Worm (Caenorhabditis elegans) whole organism, L4 larva: ENCODE measurements around the gene F23F1.6.

Experiments used
- D1046.2 ChIP-seq: fragments of 200-800 bp; sonication (Bioruptor generic); IDR thresholded peaks from 2 replicates; pipeline ENCODE4 v1.3.6; 2022; ENCODE audit warnings: missing genetic modification characterization, missing compliant biosample characterization
- F10B5.3 ChIP-seq: sonication (generic microtip); optimal IDR thresholded peaks from 2 replicates; lab custom pipeline; 2016; ENCODE audit warnings: mild to moderate bottlenecking, missing genetic modification characterization, missing compliant biosample characterization
- F26F4.8 ChIP-seq: fragments of 200-800 bp; sonication (Bioruptor generic); conservative IDR thresholded peaks from 2 replicates; pipeline ENCODE4 v1.3.6; 2022; ENCODE audit warnings: missing genetic modification characterization, missing compliant biosample characterization
- F49E8.2 ChIP-seq: sonication (generic microtip); optimal IDR thresholded peaks from 2 replicates; lab custom pipeline; 2016; ENCODE audit warnings: missing compliant biosample characterization, mild to moderate bottlenecking, missing genetic modification characterization, borderline replicate concordance
- T20F7.1 ChIP-seq: fragments of 200-800 bp; sonication (Bioruptor generic); optimal IDR thresholded peaks from 2 replicates; lab custom pipeline; 2018; ENCODE audit warnings: mild to moderate bottlenecking, missing genetic modification characterization, missing compliant biosample characterization
- aly-2 ChIP-seq: sonication (generic microtip); optimal IDR thresholded peaks from 2 replicates; lab custom pipeline; 2018; ENCODE audit warnings: missing biosample characterization, missing genetic modification characterization
- ceh-44 ChIP-seq: fragments of 200-800 bp; sonication (Bioruptor generic); IDR thresholded peaks from 2 replicates; pipeline ENCODE4 v1.3.6; 2022; ENCODE audit warnings: missing genetic modification reagents, missing genetic modification characterization, missing compliant biosample characterization
- cey-2 ChIP-seq: sonication (generic microtip); optimal IDR thresholded peaks from 3 replicates; lab custom pipeline; 2017; ENCODE audit warnings: missing genetic modification characterization, mild to moderate bottlenecking, missing compliant biosample characterization, antibody characterized with exemption, borderline replicate concordance; ENCODE audit not compliant: insufficient read depth
- daf-19 ChIP-seq: fragments of 200-800 bp; sonication (Bioruptor generic); conservative IDR thresholded peaks from 2 replicates; pipeline ENCODE4 v1.3.6; 2022; ENCODE audit warnings: missing genetic modification characterization, missing compliant biosample characterization
- daf-8 ChIP-seq: fragments of 200-800 bp; sonication (Bioruptor generic); IDR thresholded peaks from 2 replicates; pipeline ENCODE4 v1.3.6; 2022; ENCODE audit warnings: missing genetic modification characterization, missing compliant biosample characterization
- dpl-1 ChIP-seq: fragments of 150-350 bp; optimal IDR thresholded peaks from 2 replicates; lab custom pipeline; 2014; ENCODE audit warnings: missing biosample characterization, missing genetic modification reagents, missing genetic modification characterization
- dve-1 ChIP-seq: sonication (generic microtip); optimal IDR thresholded peaks from 2 replicates; lab custom pipeline; 2017; ENCODE audit warnings: antibody characterized with exemption, mild to moderate bottlenecking, missing genetic modification characterization, missing compliant biosample characterization; ENCODE audit not compliant: insufficient read depth
- egl-43 ChIP-seq: fragments of 200-800 bp; sonication (Bioruptor generic); IDR thresholded peaks from 2 replicates; pipeline ENCODE4 v1.3.6; 2022; ENCODE audit warnings: missing genetic modification reagents, missing genetic modification characterization, missing compliant biosample characterization
- fkh-10 ChIP-seq: fragments of 150-350 bp; optimal IDR thresholded peaks from 2 replicates; lab custom pipeline; 2014; ENCODE audit warnings: missing biosample characterization, missing genetic modification reagents, missing genetic modification characterization
- hif-1 ChIP-seq, 2 experiments: sonication (generic microtip); optimal IDR thresholded peaks; 2 replicates each; lab custom pipeline; 2016 to 2017; ENCODE audit warnings: missing compliant biosample characterization in 2 of 2, missing genetic modification characterization in 2 of 2, missing genetic modification reagents in 2 of 2, missing genotype in 2 of 2, mild to moderate bottlenecking in 1 of 2
- hmg-1.1 ChIP-seq: fragments of 200-800 bp; sonication (Bioruptor generic); IDR thresholded peaks from 2 replicates; pipeline ENCODE4 v1.3.6; 2022; ENCODE audit warnings: missing genetic modification reagents, missing genetic modification characterization, missing compliant biosample characterization
- jun-1 ChIP-seq: fragments of 150-350 bp; optimal IDR thresholded peaks from 2 replicates; lab custom pipeline; 2014; ENCODE audit warnings: missing biosample characterization, missing genetic modification reagents, missing genetic modification characterization
- lim-7 ChIP-seq: fragments of 200-800 bp; sonication (Bioruptor generic); IDR thresholded peaks from 2 replicates; pipeline ENCODE4 v1.3.6; 2022; ENCODE audit warnings: missing genetic modification characterization, missing compliant biosample characterization
- lin-13 ChIP-seq: fragments of 150-350 bp; optimal IDR thresholded peaks from 2 replicates; lab custom pipeline; 2014; ENCODE audit warnings: missing biosample characterization, missing genetic modification reagents, missing genetic modification characterization
- lin-29 ChIP-seq: fragments of 200-800 bp; sonication (Bioruptor generic); IDR thresholded peaks from 2 replicates; pipeline ENCODE4 v1.3.6; 2022; ENCODE audit warnings: missing genetic modification reagents, missing genetic modification characterization, missing compliant biosample characterization
- madf-5 ChIP-seq, 2 experiments: fragments of 200-800 bp; sonication (Bioruptor generic); IDR thresholded peaks; 2 replicates each; pipeline ENCODE4 v1.3.6; 2022; ENCODE audit warnings: missing compliant biosample characterization in 2 of 2, missing genetic modification characterization in 2 of 2
- madf-9 ChIP-seq: fragments of 200-800 bp; sonication (Bioruptor generic); conservative IDR thresholded peaks from 2 replicates; pipeline ENCODE4 v1.3.6; 2022; ENCODE audit warnings: missing genetic modification reagents, missing genetic modification characterization, missing compliant biosample characterization
- mes-2 ChIP-seq: sonication (generic microtip); optimal IDR thresholded peaks from 2 replicates; lab custom pipeline; 2016; ENCODE audit warnings: missing genotype, mild to moderate bottlenecking, missing genetic modification characterization, missing compliant biosample characterization; ENCODE audit not compliant: poor library complexity, severe bottlenecking
- mxl-2 ChIP-seq: fragments of 200-800 bp; sonication (Bioruptor generic); conservative IDR thresholded peaks from 2 replicates; pipeline ENCODE4 v1.3.6; 2022; ENCODE audit warnings: missing genetic modification reagents, missing genetic modification characterization, missing compliant biosample characterization
- nhr-102 ChIP-seq: sonication (generic microtip); optimal IDR thresholded peaks from 2 replicates; lab custom pipeline; 2016; ENCODE audit warnings: mild to moderate bottlenecking, missing genetic modification characterization, moderate library complexity, missing compliant biosample characterization
- nhr-237 ChIP-seq: sonication (generic microtip); optimal IDR thresholded peaks from 2 replicates; lab custom pipeline; 2017; ENCODE audit warnings: missing biosample characterization, missing genetic modification characterization
- nhr-25 ChIP-seq: sonication (generic microtip); optimal IDR thresholded peaks from 2 replicates; lab custom pipeline; 2017; ENCODE audit warnings: missing genetic modification characterization, mild to moderate bottlenecking, missing compliant biosample characterization, antibody characterized with exemption, moderate library complexity, borderline replicate concordance; ENCODE audit not compliant: insufficient read depth
- nhr-41 ChIP-seq: fragments of 200-800 bp; sonication (Bioruptor generic); IDR thresholded peaks from 2 replicates; pipeline ENCODE4 v1.3.6; 2022; ENCODE audit warnings: missing genetic modification reagents, missing genetic modification characterization, missing compliant biosample characterization
- nhr-48 ChIP-seq: sonication (generic microtip); optimal IDR thresholded peaks from 2 replicates; lab custom pipeline; 2016; ENCODE audit warnings: mild to moderate bottlenecking, missing genetic modification characterization, missing compliant biosample characterization
- nhr-6 ChIP-seq: fragments of 150-350 bp; optimal IDR thresholded peaks from 2 replicates; lab custom pipeline; 2014; ENCODE audit warnings: missing biosample characterization, missing genetic modification characterization
- rbr-2 ChIP-seq: sonication (generic microtip); optimal IDR thresholded peaks from 2 replicates; lab custom pipeline; 2016; ENCODE audit warnings: missing genotype, missing genetic modification characterization, missing compliant biosample characterization
- sdz-12 ChIP-seq: fragments of 200-800 bp; sonication (Bioruptor generic); optimal IDR thresholded peaks from 2 replicates; lab custom pipeline; 2018; ENCODE audit warnings: mild to moderate bottlenecking, missing genetic modification characterization, missing compliant biosample characterization
- set-16 ChIP-seq: fragments of 200-800 bp; sonication (Bioruptor generic); IDR thresholded peaks from 2 replicates; pipeline ENCODE4 v1.3.6; 2022; ENCODE audit warnings: missing genetic modification reagents, missing genetic modification characterization, missing compliant biosample characterization
- skn-1 ChIP-seq: fragments of 150-350 bp; optimal IDR thresholded peaks from 2 replicates; lab custom pipeline; 2014; ENCODE audit warnings: missing biosample characterization, missing genetic modification characterization
- tra-1 ChIP-seq: fragments of 200-800 bp; sonication (Bioruptor generic); IDR thresholded peaks from 2 replicates; pipeline ENCODE4 v1.3.6; 2022; ENCODE audit warnings: missing genetic modification reagents, missing genetic modification characterization, missing compliant biosample characterization
- zag-1 ChIP-seq: fragments of 150-350 bp; optimal IDR thresholded peaks from 2 replicates; lab custom pipeline; 2014; ENCODE audit warnings: missing biosample characterization, missing genetic modification characterization
- zfp-3 ChIP-seq: fragments of 200-800 bp; sonication (Bioruptor generic); conservative IDR thresholded peaks from 2 replicates; pipeline ENCODE4 v1.3.6; 2022; ENCODE audit warnings: missing genetic modification reagents, missing genetic modification characterization, missing compliant biosample characterization
- zip-11 ChIP-seq: fragments of 200-800 bp; sonication (Bioruptor generic); IDR thresholded peaks from 2 replicates; pipeline ENCODE4 v1.3.6; 2022; ENCODE audit warnings: missing genetic modification characterization, missing compliant biosample characterization
- ztf-11 ChIP-seq: fragments of 150-350 bp; optimal IDR thresholded peaks from 2 replicates; lab custom pipeline; 2014; ENCODE audit warnings: missing biosample characterization, missing genetic modification characterization
- ztf-7 ChIP-seq: fragments of 150-350 bp; optimal IDR thresholded peaks from 2 replicates; lab custom pipeline; 2014; ENCODE audit warnings: missing biosample characterization, missing genetic modification characterization

Gene F23F1.6

DNA sequence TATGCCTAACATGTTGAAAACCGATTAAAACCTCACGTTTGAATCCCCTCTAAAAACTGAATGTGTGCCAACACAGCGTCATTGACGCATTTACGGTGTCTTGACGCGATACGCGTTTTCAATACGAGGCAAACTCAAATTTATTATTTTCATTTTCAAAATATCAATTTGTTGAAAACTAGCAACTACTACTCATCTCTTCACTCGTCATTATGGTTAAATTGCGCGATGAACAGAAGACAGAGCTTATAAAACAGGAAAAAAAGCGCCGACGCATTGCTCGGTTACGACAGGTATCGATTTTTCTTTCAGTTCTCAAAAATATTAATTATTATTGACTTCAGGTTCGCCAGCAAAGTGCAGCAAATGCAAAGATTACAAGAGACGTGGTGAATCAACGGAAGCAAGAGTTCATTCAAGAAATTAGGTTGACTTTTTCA is 12.5 kb downstream of the F23F1.6 start, which contains the start of gene enee-1 (continued):
- TF ChIP-seq mxl-2 (GFP tag; lab: Robert Waterston, UW) (no peak), F49E8.2 (no peak), dpl-1 (GFP tag; lab: Kevin White, UChicago) (peak; percentile 96), daf-8 (GFP tag; lab: Robert Waterston, UW) (no peak), lin-13 (GFP tag; lab: Kevin White, UChicago) (peak; percentile 61), nhr-41 (no peak), T20F7.1 (GFP tag; lab: Kevin White, UChicago) (peak; percentile 84), egl-43 (GFP tag; lab: Robert Waterston, UW) (no peak), ztf-7 (tag; lab: Kevin White, UChicago) (peak; percentile 65), dve-1 (peak; percentile 92), sdz-12 (no peak), nhr-25 (tag; lab: Kevin White, UChicago) (peak; percentile 28), nhr-48 (tag; lab: Kevin White, UChicago) (peak; percentile 36), cey-2 (no peak), zag-1 (tag; lab: Kevin White, UChicago) (no peak), nhr-102 (peak; percentile 81), rbr-2 (tag; lab: Kevin White, UChicago) (peak; percentile 72), skn-1 (no peak), ceh-44 (no peak), madf-9 (GFP tag; lab: Robert Waterston, UW) (peak; percentile 31; the same call in 1 of the 2 replicates), aly-2 (tag; lab: Kevin White, UChicago) (no peak), nhr-6 (tag; lab: Kevin White, UChicago) (peak; percentile 93), daf-19 (GFP tag; lab: Robert Waterston, UW) (no peak), tra-1 (GFP tag; lab: Robert Waterston, UW) (no peak), jun-1 (tag; lab: Kevin White, UChicago) (peak; percentile 74), hif-1 (tag; optimal IDR thresholded peaks at IDR 0.05; lab: Kevin White, UChicago) (peak in 1 of 2 experiments; percentile 70), nhr-237 (no peak), F10B5.3 (tag; lab: Kevin White, UChicago) (peak; percentile 48), ztf-11 (no peak)

ce11 chrII:23739-24138 is 13.4 kb downstream of the F23F1.6 start:
- no peak for TF ChIP-seq zip-11 (GFP tag; lab: Robert Waterston, UW)
- TF ChIP-seq hmg-1.1 (GFP tag; lab: Robert Waterston, UW) = no peak
- TF ChIP-seq F26F4.8 (GFP tag; lab: Robert Waterston, UW) = no peak
- TF ChIP-seq mes-2 (tag; lab: Kevin White, UChicago) = peak; percentile 8
- peak; percentile 57; the same call in 1 of the 2 replicates for TF ChIP-seq set-16 (GFP tag; lab: Robert Waterston, UW)
- no peak for TF ChIP-seq madf-5 (GFP tag; IDR thresholded peaks at IDR 0.05; lab: Robert Waterston, UW)
- no peak for TF ChIP-seq F49E8.2
- no peak for TF ChIP-seq ceh-44
- TF ChIP-seq D1046.2 (GFP tag; lab: Robert Waterston, UW) = no peak
- peak; percentile 4; the same call in 1 of the 2 replicates for TF ChIP-seq egl-43 (GFP tag; lab: Robert Waterston, UW)
- 0 out of 2 replicates have a peak, but pooled peaks have one; percentile 27 for TF ChIP-seq lim-7
- TF ChIP-seq zfp-3 (GFP tag; lab: Robert Waterston, UW) = no peak
- TF ChIP-seq fkh-10 (GFP tag; lab: Kevin White, UChicago) = no peak
- no peak for TF ChIP-seq lin-29 (GFP tag; lab: Robert Waterston, UW)
